Worm (Caenorhabditis elegans): ENCODE data around the gene decr-1.2.

decr-1.2 gene

DNA sequence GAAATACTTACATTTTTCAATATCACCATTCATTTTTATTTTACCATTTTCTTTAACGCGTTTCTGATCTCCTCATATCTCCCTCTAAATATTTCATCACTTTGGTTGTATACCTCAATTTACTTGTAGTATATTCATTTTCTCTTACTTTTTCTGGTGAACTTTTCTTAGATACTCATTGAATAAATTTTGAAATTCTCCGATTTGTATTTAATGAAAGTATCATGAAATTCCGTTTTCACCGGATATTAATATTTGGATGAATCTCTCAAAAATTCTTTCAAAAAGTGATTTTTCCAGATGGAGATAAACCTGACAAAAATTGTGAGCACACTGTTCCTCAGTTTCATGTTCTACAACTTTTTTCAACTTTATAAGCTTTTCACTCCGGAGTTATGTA lies 27.2 kb upstream of the decr-1.2 start, which contains the start of gene T13H5.8:
Gene T13H5.8, plus strand, starts transcription at position 301 of the 400 bp plus-strand sequence.
- TF ChIP-seq C38D4.7 (GFP tag; optimal IDR thresholded peaks at IDR 0.05) = no peak
- TF ChIP-seq unc-3 (GFP tag; conservative IDR thresholded peaks at IDR 0.05) = no peak
- no peak for TF ChIP-seq unc-3 (tag; optimal IDR thresholded peaks at IDR 0.05)
- TF ChIP-seq ama-1 (optimal IDR thresholded peaks at IDR 0.05) = no peak
- TF ChIP-seq pqm-1 (tag; optimal IDR thresholded peaks at IDR 0.05) = no peak
- TF ChIP-seq ceh-24 (tag; optimal IDR thresholded peaks at IDR 0.05) = no peak
- no peak for TF ChIP-seq sdc-2 (tag; optimal IDR thresholded peaks at IDR 0.05)
- TF ChIP-seq ceh-31 (tag; optimal IDR thresholded peaks at IDR 0.05) = no peak
- no peak for TF ChIP-seq hlh-30 (tag; optimal IDR thresholded peaks at IDR 0.05; ENCODE audit: insufficient read depth)
- no peak for TF ChIP-seq pat-9 (tag; optimal IDR thresholded peaks at IDR 0.05)

ce11 chrII:8520625-8521024 lies 24.8 kb upstream of the decr-1.2 start, which contains the start of gene cht-2:
Gene cht-2, plus strand, starts transcription at chrII:8520925.
- no peak for TF ChIP-seq ceh-9 (tag; optimal IDR thresholded peaks at IDR 0.05)
- TF ChIP-seq sdc-2 (tag; optimal IDR thresholded peaks at IDR 0.05) = no peak
- no peak for TF ChIP-seq ceh-19 (GFP tag; optimal IDR thresholded peaks at IDR 0.05)
- TF ChIP-seq ref-2 (tag; optimal IDR thresholded peaks at IDR 0.05) = no peak
- no peak for TF ChIP-seq T23F11.4 (GFP tag; optimal IDR thresholded peaks at IDR 0.05)
- no peak for TF ChIP-seq rnt-1 (tag; optimal IDR thresholded peaks at IDR 0.05)

ce11 chrII:8525133-8525736 lies 20.2 kb upstream of the decr-1.2 start, which contains the start of the genes prp-9 and mrps-18B:
Gene prp-9, minus strand, starts transcription at chrII:8525396.
Gene mrps-18B, plus strand, starts transcription at chrII:8525681.
- no peak for TF ChIP-seq hlh-15 (tag; optimal IDR thresholded peaks at IDR 0.05)
- TF ChIP-seq ztf-16 (tag; optimal IDR thresholded peaks at IDR 0.05) = no peak
- no peak for TF ChIP-seq pax-1 (tag; optimal IDR thresholded peaks at IDR 0.05)
- TF ChIP-seq fax-1 (tag; optimal IDR thresholded peaks at IDR 0.05) = no peak

DNA sequence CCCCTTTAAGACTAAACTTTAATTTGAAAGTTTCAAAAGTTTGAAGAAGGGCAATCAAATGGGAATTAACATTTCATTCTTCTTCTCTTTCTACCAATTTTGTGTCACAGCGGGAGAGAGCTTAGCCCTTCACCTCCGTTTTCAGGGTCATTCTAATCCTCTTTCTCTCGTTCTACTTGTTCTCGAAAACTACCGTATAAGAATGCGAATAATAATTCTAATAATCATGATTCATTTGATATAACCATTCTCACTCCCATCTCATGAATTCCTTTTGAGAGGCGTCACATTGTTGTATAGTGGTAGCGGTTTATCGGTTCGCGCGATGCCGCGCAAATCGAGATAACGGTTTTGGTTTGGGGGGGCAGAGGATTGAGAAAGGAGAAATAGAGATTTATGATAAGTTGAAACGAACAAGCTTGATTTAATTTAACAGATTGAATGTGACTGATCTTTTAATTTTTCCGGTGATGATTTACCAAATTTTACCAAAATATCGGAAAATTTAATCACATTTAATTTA lies 16.2 kb upstream of the decr-1.2 start:
- TF ChIP-seq ceh-19 (GFP tag; optimal IDR thresholded peaks at IDR 0.05) (no peak), tbx-2 (tag; optimal IDR thresholded peaks at IDR 0.05) (no peak), lin-11 (tag; optimal IDR thresholded peaks at IDR 0.05) (no peak), ref-2 (tag; optimal IDR thresholded peaks at IDR 0.05) (peak; percentile 13), rnt-1 (tag; optimal IDR thresholded peaks at IDR 0.05) (peak; percentile 2), pha-4 (tag; optimal IDR thresholded peaks at IDR 0.05) (no peak)

DNA sequence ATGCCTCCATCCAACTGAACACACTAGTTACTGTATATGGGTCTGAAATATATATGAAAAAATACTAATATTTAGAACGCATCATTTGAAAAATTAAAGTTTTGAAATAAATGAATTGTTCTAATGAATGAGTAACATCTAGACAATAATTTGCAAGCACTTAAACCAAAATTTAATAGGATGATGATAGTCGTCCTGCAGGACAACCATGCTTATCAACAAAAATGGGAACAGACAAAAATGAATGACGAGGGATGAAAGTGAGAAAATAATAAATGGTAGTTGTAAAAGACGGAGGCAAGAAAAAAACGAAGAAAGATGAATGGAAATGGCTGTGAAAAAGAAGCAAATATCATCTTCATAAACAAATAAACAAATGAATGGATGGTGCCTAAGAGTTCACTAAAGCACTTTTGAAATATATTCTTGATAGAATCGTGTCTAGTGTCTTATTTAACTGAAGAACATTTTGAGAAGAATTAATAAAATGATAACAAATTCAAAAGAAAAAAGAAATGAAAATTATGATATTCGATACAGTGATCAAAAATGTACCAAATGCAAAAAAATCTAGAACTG lies 14.1 kb upstream of the decr-1.2 start, which contains the start of gene gldi-7:
Gene gldi-7, minus strand, starts transcription at position 42 of the 579 bp plus-strand sequence.
- TF ChIP-seq gmeb-2 (tag; optimal IDR thresholded peaks at IDR 0.05) (no peak), ceh-9 (tag; optimal IDR thresholded peaks at IDR 0.05) (no peak), ceh-22 (tag; optimal IDR thresholded peaks at IDR 0.05) (no peak), ceh-14 (tag; optimal IDR thresholded peaks at IDR 0.05) (no peak), zip-5 (tag; optimal IDR thresholded peaks at IDR 0.05) (no peak), K02D7.2 (tag; optimal IDR thresholded peaks at IDR 0.05) (no peak), hlh-8 (tag; optimal IDR thresholded peaks at IDR 0.05) (no peak), pag-3 (tag; optimal IDR thresholded peaks at IDR 0.05; ENCODE audit: borderline replicate concordance) (no peak), C08G9.2 (tag; optimal IDR thresholded peaks at IDR 0.05) (no peak), ceh-30 (tag; optimal IDR thresholded peaks at IDR 0.05) (no peak), lin-11 (tag; optimal IDR thresholded peaks at IDR 0.05) (no peak), unc-55 (GFP tag; optimal IDR thresholded peaks at IDR 0.05) (no peak), pros-1 (tag; optimal IDR thresholded peaks at IDR 0.05) (no peak), Y22D7AL.16 (tag; optimal IDR thresholded peaks at IDR 0.05) (no peak), pax-1 (tag; optimal IDR thresholded peaks at IDR 0.05) (no peak)

All from whole organism, late embryonic.